Fruit fly (Drosophila melanogaster): ENCODE data around the gene Tep3.

Gene Tep3

dm6 chr2L:7675028-7675749, 27.4 kb upstream of the Tep3 start, which contains the start of gene Slob (continued):
- TF ChIP-seq sens (GFP tag) = peak; percentile 31
- TF ChIP-seq Awh (GFP tag; IDR thresholded peaks at IDR 0.05) = no peak
- no peak for TF ChIP-seq CG15696 (tag; optimal IDR thresholded peaks at IDR 0.05)
- no peak for TF ChIP-seq prd (optimal IDR thresholded peaks at IDR 0.05)
- TF ChIP-seq prd (GFP tag; IDR thresholded peaks at IDR 0.05) = no peak
- no peak for TF ChIP-seq B-H2 (GFP tag; optimal IDR thresholded peaks at IDR 0.05)
- peak; percentile 29 for TF ChIP-seq lab (GFP tag; optimal IDR thresholded peaks at IDR 0.05)
- TF ChIP-seq dati (GFP tag; IDR thresholded peaks at IDR 0.05) = no peak
- TF ChIP-seq pfk (GFP tag; optimal IDR thresholded peaks at IDR 0.05) = peak; percentile 87
- TF ChIP-seq CG2678 (tag; optimal IDR thresholded peaks at IDR 0.05) = peak; percentile 54
- no peak for TF ChIP-seq pnt (GFP tag; optimal IDR thresholded peaks at IDR 0.05)
- TF ChIP-seq Gsc (GFP tag; IDR thresholded peaks at IDR 0.05) = no peak
- TF ChIP-seq ab (GFP tag; optimal IDR thresholded peaks at IDR 0.05) = no peak
- TF ChIP-seq Oaz (GFP tag; IDR thresholded peaks at IDR 0.05) = no peak
- TF ChIP-seq NfI (GFP tag; optimal IDR thresholded peaks at IDR 0.05) = no peak
- TF ChIP-seq CG17359 (tag; optimal IDR thresholded peaks at IDR 0.05) = peak; percentile 17
- TF ChIP-seq HLH3B (GFP tag; IDR thresholded peaks at IDR 0.05) = no peak
- no peak for TF ChIP-seq CG2712 (tag; optimal IDR thresholded peaks at IDR 0.05)
- TF ChIP-seq bbx (GFP tag; IDR thresholded peaks at IDR 0.05; ENCODE audit: partially characterized antibody) = no peak
- TF ChIP-seq Dfd (GFP tag; optimal IDR thresholded peaks at IDR 0.05) = no peak
- TF ChIP-seq toy (GFP tag; IDR thresholded peaks at IDR 0.05) = no peak
- peak; percentile 8 for TF ChIP-seq Sox102F (GFP tag; optimal IDR thresholded peaks at IDR 0.05)
- no peak for TF ChIP-seq cato (GFP tag; optimal IDR thresholded peaks at IDR 0.05; ENCODE audit: borderline replicate concordance)
- TF ChIP-seq tup (GFP tag; optimal IDR thresholded peaks at IDR 0.05) = no peak
- TF ChIP-seq Trl (optimal IDR thresholded peaks at IDR 0.05) = peak; percentile 4 to 47
- TF ChIP-seq Trl (GFP tag; optimal IDR thresholded peaks at IDR 0.05) = no peak
- no peak for TF ChIP-seq CG12104 (GFP tag; optimal IDR thresholded peaks at IDR 0.05)
- peak; percentile 45 for TF ChIP-seq Meics (GFP tag; optimal IDR thresholded peaks at IDR 0.05)
- no peak for TF ChIP-seq HLH4C (GFP tag; IDR thresholded peaks at IDR 0.05; ENCODE audit: partially characterized antibody)
- no peak for TF ChIP-seq wdn (GFP tag; IDR thresholded peaks at IDR 0.05)
- no peak for TF ChIP-seq pum (GFP tag; optimal IDR thresholded peaks at IDR 0.05)
- TF ChIP-seq ac (GFP tag; optimal IDR thresholded peaks at IDR 0.05) = no peak
- no peak for TF ChIP-seq sob (GFP tag; IDR thresholded peaks at IDR 0.05)
- TF ChIP-seq Taf1 (GFP tag; IDR thresholded peaks at IDR 0.05) = no peak
- no peak for TF ChIP-seq CG8478 (optimal IDR thresholded peaks at IDR 0.05)
- TF ChIP-seq phol (tag; optimal IDR thresholded peaks at IDR 0.05) = peak; percentile 15
- no peak for TF ChIP-seq hth (optimal IDR thresholded peaks at IDR 0.05)
- TF ChIP-seq CG15514 (GFP tag; optimal IDR thresholded peaks at IDR 0.05) = peak; percentile 3
- TF ChIP-seq CG17912 (GFP tag; optimal IDR thresholded peaks at IDR 0.05) = no peak
- TF ChIP-seq CG8281 (tag; optimal IDR thresholded peaks at IDR 0.05) = no peak
- no peak for TF ChIP-seq CG1647 (GFP tag; optimal IDR thresholded peaks at IDR 0.05)
- TF ChIP-seq Vsx1 (GFP tag; optimal IDR thresholded peaks at IDR 0.05) = no peak
- TF ChIP-seq Ssrp (tag; optimal IDR thresholded peaks at IDR 0.05) = no peak
- no peak for TF ChIP-seq nmo (GFP tag; optimal IDR thresholded peaks at IDR 0.05)
- no peak for TF ChIP-seq sima (GFP tag; optimal IDR thresholded peaks at IDR 0.05)
- TF ChIP-seq CG1529 (GFP tag; optimal IDR thresholded peaks at IDR 0.05) = no peak
- TF ChIP-seq CG17328 (GFP tag; IDR thresholded peaks at IDR 0.05) = no peak
- no peak for TF ChIP-seq repo (GFP tag; optimal IDR thresholded peaks at IDR 0.05)
- no peak for TF ChIP-seq CG4617 (GFP tag; optimal IDR thresholded peaks at IDR 0.05; ENCODE audit: borderline replicate concordance)

All from whole organism, embryonic.